Worm (Caenorhabditis elegans): Measurements from ENCODE around the gene acds-10.

Gene acds-10

DNA sequence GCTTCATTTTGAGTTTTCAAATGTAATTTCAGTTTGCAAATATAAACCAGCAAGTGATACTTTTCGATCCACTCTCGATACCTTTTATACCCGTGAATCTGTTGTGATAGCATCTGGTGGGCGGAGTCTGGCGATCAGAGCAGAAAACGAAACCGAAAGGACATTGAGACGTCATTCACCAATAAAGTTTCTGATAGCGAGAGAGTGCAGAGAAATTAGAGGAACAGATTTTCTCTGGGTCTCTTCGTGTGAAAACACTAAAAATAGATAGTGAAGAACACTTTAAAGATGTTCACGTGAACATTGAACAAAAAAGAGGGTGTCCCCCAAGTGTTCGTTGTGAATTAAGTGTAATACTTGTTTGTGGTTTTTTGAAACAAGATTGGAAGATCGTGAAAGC, 16.2 kb downstream of the acds-10 start, which contains the start of gene pgph-3:
TSS of gene pgph-3 (minus strand) at position 60 of the 400 bp plus-strand sequence.
- TF ChIP-seq hnd-1 (tag; optimal IDR thresholded peaks at IDR 0.05) (no peak), ceh-13 (GFP tag; optimal IDR thresholded peaks at IDR 0.05) (no peak), F13C5.2 (tag; optimal IDR thresholded peaks at IDR 0.05) (no peak), aly-1 (tag; optimal IDR thresholded peaks at IDR 0.05) (no peak), flt-1 (GFP tag; IDR thresholded peaks at IDR 0.05) (no peak), ets-7 (tag; optimal IDR thresholded peaks at IDR 0.05) (no peak), scrt-1 (GFP tag; IDR thresholded peaks at IDR 0.05) (no peak), tra-4 (tag; optimal IDR thresholded peaks at IDR 0.05) (no peak), ceh-36 (tag; optimal IDR thresholded peaks at IDR 0.05) (no peak), hmbx-1 (tag; optimal IDR thresholded peaks at IDR 0.05) (no peak)

- TF ChIP-seq hnd-1 (tag; optimal IDR thresholded peaks at IDR 0.05), result no peak
- no peak for TF ChIP-seq hmbx-1 (tag; optimal IDR thresholded peaks at IDR 0.05)
- no peak for TF ChIP-seq pes-1 (GFP tag; IDR thresholded peaks at IDR 0.05)
- no peak for TF ChIP-seq hmg-4 (GFP tag; optimal IDR thresholded peaks at IDR 0.05)
- no peak for TF ChIP-seq flt-1 (GFP tag; IDR thresholded peaks at IDR 0.05)
- TF ChIP-seq aly-1 (tag; optimal IDR thresholded peaks at IDR 0.05), result no peak
- no peak for TF ChIP-seq tbx-37 (GFP tag; conservative IDR thresholded peaks at IDR 0.05)
- TF ChIP-seq tra-4 (tag; optimal IDR thresholded peaks at IDR 0.05), result no peak
- TF ChIP-seq sea-1 (GFP tag; conservative IDR thresholded peaks at IDR 0.05), result no peak
- TF ChIP-seq B0310.2 (tag; optimal IDR thresholded peaks at IDR 0.05), result no peak
- TF ChIP-seq tbx-11 (GFP tag; IDR thresholded peaks at IDR 0.05), result no peak
- TF ChIP-seq ama-1 (optimal IDR thresholded peaks at IDR 0.05), result no peak
- no peak for TF ChIP-seq ets-7 (tag; optimal IDR thresholded peaks at IDR 0.05)
- TF ChIP-seq F13C5.2 (tag; optimal IDR thresholded peaks at IDR 0.05), result no peak
- TF ChIP-seq ceh-13 (GFP tag; optimal IDR thresholded peaks at IDR 0.05), result no peak
- TF ChIP-seq scrt-1 (GFP tag; IDR thresholded peaks at IDR 0.05), result no peak
- no peak for TF ChIP-seq ceh-36 (tag; optimal IDR thresholded peaks at IDR 0.05)
Observed at ce11 chrV:5765081-5765480, 17.5 kb downstream of the acds-10 start, which contains the start of gene pgph-2. pgph-2 (plus strand) TSS chrV:5765127.

DNA sequence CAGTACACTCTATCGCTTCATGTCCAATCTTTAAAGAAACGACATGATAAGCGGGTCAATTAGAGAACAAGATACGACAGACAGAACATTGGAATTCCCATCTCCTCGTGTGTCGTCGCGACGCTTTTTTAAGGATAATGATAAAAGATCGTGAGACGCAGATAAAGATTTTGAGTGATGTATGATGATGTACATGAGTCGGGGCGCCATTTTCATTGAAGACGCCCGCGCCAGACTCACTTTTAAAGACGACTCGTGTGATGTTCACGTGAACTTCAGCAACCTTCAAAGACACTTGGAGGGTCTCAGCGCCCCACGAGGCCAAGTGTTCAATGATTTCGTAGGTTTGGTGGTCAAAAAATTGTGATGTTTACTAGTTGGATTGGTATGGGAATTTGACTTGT, 20.7 kb downstream of the acds-10 start:
- no peak for TF ChIP-seq hmbx-1 (tag; optimal IDR thresholded peaks at IDR 0.05)
- TF ChIP-seq tbx-37 (GFP tag; conservative IDR thresholded peaks at IDR 0.05), result no peak
- TF ChIP-seq ceh-36 (tag; optimal IDR thresholded peaks at IDR 0.05), result no peak
- no peak for TF ChIP-seq flt-1 (GFP tag; IDR thresholded peaks at IDR 0.05)
- TF ChIP-seq ceh-13 (GFP tag; optimal IDR thresholded peaks at IDR 0.05), result no peak
- no peak for TF ChIP-seq F13C5.2 (tag; optimal IDR thresholded peaks at IDR 0.05)
- TF ChIP-seq aly-1 (tag; optimal IDR thresholded peaks at IDR 0.05), result no peak
- TF ChIP-seq ets-7 (tag; optimal IDR thresholded peaks at IDR 0.05), result no peak
- TF ChIP-seq pes-1 (GFP tag; IDR thresholded peaks at IDR 0.05), result no peak
- TF ChIP-seq hmg-4 (GFP tag; optimal IDR thresholded peaks at IDR 0.05), result no peak
- TF ChIP-seq scrt-1 (GFP tag; IDR thresholded peaks at IDR 0.05), result no peak
- TF ChIP-seq tra-4 (tag; optimal IDR thresholded peaks at IDR 0.05), result no peak
- no peak for TF ChIP-seq sea-1 (GFP tag; conservative IDR thresholded peaks at IDR 0.05)
- TF ChIP-seq ama-1 (optimal IDR thresholded peaks at IDR 0.05), result no peak
- no peak for TF ChIP-seq tbx-11 (GFP tag; IDR thresholded peaks at IDR 0.05)
- TF ChIP-seq hnd-1 (tag; optimal IDR thresholded peaks at IDR 0.05), result no peak
- no peak for TF ChIP-seq B0310.2 (tag; optimal IDR thresholded peaks at IDR 0.05)

ce11 chrV:5769500-5769899, 21.9 kb downstream of the acds-10 start:
- no peak for TF ChIP-seq flt-1 (GFP tag; IDR thresholded peaks at IDR 0.05)
- no peak for TF ChIP-seq pes-1 (GFP tag; IDR thresholded peaks at IDR 0.05)
- no peak for TF ChIP-seq hmg-4 (GFP tag; optimal IDR thresholded peaks at IDR 0.05)
- TF ChIP-seq B0310.2 (tag; optimal IDR thresholded peaks at IDR 0.05), result no peak
- TF ChIP-seq ama-1 (optimal IDR thresholded peaks at IDR 0.05), result no peak
- no peak for TF ChIP-seq tbx-37 (GFP tag; conservative IDR thresholded peaks at IDR 0.05)
- no peak for TF ChIP-seq hmbx-1 (tag; optimal IDR thresholded peaks at IDR 0.05)
- TF ChIP-seq hnd-1 (tag; optimal IDR thresholded peaks at IDR 0.05), result no peak
- no peak for TF ChIP-seq sea-1 (GFP tag; conservative IDR thresholded peaks at IDR 0.05)
- no peak for TF ChIP-seq ets-7 (tag; optimal IDR thresholded peaks at IDR 0.05)
- TF ChIP-seq F13C5.2 (tag; optimal IDR thresholded peaks at IDR 0.05), result no peak
- TF ChIP-seq ceh-36 (tag; optimal IDR thresholded peaks at IDR 0.05), result no peak
- TF ChIP-seq tra-4 (tag; optimal IDR thresholded peaks at IDR 0.05), result no peak
- TF ChIP-seq ceh-13 (GFP tag; optimal IDR thresholded peaks at IDR 0.05), result no peak
- no peak for TF ChIP-seq tbx-11 (GFP tag; IDR thresholded peaks at IDR 0.05)
- no peak for TF ChIP-seq scrt-1 (GFP tag; IDR thresholded peaks at IDR 0.05)

- no peak for TF ChIP-seq hmbx-1 (tag; optimal IDR thresholded peaks at IDR 0.05)
- no peak for TF ChIP-seq B0310.2 (tag; optimal IDR thresholded peaks at IDR 0.05)
- TF ChIP-seq sea-1 (GFP tag; conservative IDR thresholded peaks at IDR 0.05), result no peak
- no peak for TF ChIP-seq tbx-11 (GFP tag; IDR thresholded peaks at IDR 0.05)
- no peak for TF ChIP-seq hnd-1 (tag; optimal IDR thresholded peaks at IDR 0.05)
- TF ChIP-seq ceh-36 (tag; optimal IDR thresholded peaks at IDR 0.05), result no peak
Observed at ce11 chrV:5769999-5770398, 22.4 kb downstream of the acds-10 start.

DNA sequence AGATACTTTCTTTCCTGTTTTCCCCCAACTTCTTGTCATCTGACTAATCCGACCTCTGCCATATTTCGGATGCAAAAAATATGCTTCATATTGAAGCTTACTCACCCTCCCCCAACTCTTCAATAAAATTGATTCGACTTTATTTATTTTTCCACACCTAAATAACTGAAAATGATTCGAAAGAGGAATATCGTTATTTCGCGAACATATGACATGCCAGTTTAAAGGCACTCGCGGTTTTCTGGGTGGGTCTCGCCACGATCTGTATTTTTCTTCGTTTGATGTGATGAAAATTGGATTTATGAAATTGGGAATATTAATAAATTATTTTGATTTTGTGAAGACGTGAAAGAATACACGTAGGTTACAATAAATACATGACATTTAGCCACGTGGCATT, 24.0 kb downstream of the acds-10 start, which contains the start of gene F44E7.3:
TSS of gene F44E7.3 (plus strand) at position 319 of the 400 bp plus-strand sequence.
- no peak for TF ChIP-seq hmg-4 (GFP tag; optimal IDR thresholded peaks at IDR 0.05)
- no peak for TF ChIP-seq pes-1 (GFP tag; IDR thresholded peaks at IDR 0.05)
- TF ChIP-seq F13C5.2 (tag; optimal IDR thresholded peaks at IDR 0.05), result no peak
- no peak for TF ChIP-seq B0310.2 (tag; optimal IDR thresholded peaks at IDR 0.05)
- TF ChIP-seq scrt-1 (GFP tag; IDR thresholded peaks at IDR 0.05), result no peak
- no peak for TF ChIP-seq sea-1 (GFP tag; conservative IDR thresholded peaks at IDR 0.05)
- no peak for TF ChIP-seq ceh-36 (tag; optimal IDR thresholded peaks at IDR 0.05)
- TF ChIP-seq tra-4 (tag; optimal IDR thresholded peaks at IDR 0.05), result no peak
- no peak for TF ChIP-seq hnd-1 (tag; optimal IDR thresholded peaks at IDR 0.05)
- no peak for TF ChIP-seq hmbx-1 (tag; optimal IDR thresholded peaks at IDR 0.05)

DNA sequence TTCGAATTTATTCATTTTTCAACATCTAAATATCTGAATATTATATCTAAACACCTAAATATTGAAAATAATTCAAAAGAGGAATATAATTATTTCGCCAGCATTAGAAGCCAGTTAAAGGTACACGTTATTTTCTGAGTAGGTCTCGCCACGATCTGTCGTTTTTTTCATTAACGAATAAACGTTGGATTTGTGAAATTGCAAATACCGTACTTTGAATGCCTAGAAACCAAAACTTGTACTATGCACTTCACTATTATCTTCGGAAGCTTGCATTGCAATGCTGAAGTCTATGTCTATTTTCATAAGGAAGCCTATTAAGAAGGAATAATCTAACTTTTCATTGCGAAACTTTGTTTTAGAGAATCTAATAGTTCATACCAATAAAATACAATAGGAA, 24.9 kb downstream of the acds-10 start:
- TF ChIP-seq sea-1 (GFP tag; conservative IDR thresholded peaks at IDR 0.05) (no peak), tbx-11 (GFP tag; IDR thresholded peaks at IDR 0.05) (no peak), hnd-1 (tag; optimal IDR thresholded peaks at IDR 0.05) (no peak), ceh-36 (tag; optimal IDR thresholded peaks at IDR 0.05) (no peak), tra-4 (tag; optimal IDR thresholded peaks at IDR 0.05) (no peak), ets-7 (tag; optimal IDR thresholded peaks at IDR 0.05) (no peak), ama-1 (optimal IDR thresholded peaks at IDR 0.05) (no peak), aly-1 (tag; optimal IDR thresholded peaks at IDR 0.05) (no peak), F13C5.2 (tag; optimal IDR thresholded peaks at IDR 0.05) (no peak), scrt-1 (GFP tag; IDR thresholded peaks at IDR 0.05) (no peak), hmbx-1 (tag; optimal IDR thresholded peaks at IDR 0.05) (no peak), flt-1 (GFP tag; IDR thresholded peaks at IDR 0.05) (no peak), tbx-37 (GFP tag; conservative IDR thresholded peaks at IDR 0.05) (no peak)

Data from whole organism, early embryonic.